Fruit fly (Drosophila melanogaster): ENCODE data around the gene CG17029.

The CG17029 gene

DNA sequence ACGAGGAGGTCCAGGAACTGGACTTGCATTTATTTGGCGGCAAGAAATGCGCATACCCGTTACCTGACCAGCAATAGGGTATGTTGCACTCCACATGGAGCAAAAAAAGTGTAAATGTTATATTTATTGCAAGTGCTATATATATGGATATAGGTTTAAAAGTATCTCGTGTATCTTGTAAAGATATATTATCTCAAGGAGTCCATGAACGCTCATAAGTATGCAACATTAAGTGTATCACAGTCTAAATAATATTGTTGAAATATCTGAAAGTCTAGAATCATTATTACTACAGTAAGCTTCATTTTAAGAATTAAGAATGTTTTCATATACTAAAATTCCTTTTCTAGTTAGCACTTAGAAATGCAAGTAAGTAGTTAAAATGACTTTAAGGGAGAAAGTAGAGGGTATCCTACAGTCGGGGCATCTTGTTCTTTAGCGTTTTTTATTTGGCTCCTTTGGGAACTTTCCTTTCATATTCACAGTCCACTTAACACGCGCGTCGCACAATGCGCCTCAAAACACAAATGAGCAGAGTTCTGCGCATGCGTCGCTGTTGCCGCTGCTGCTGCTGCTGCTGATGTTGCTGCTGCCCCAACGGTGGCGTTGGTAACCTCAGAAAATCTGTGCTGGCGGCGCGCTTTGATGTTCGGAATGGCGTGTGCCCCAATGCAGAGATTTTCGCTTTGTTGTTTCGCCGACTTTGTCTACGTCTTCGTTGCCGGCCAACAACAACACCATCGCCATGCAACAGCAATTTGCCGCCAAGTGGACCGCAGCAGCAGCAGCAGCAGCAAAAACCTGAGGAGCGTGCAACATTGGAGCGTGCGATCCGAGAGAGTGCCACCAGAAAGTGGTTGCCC is 42.7 kb downstream of the CG17029 start:
- peak; percentile 45 for TF ChIP-seq CG9948 (tag; optimal IDR thresholded peaks at IDR 0.05)
- TF ChIP-seq CG13204 (GFP tag; optimal IDR thresholded peaks at IDR 0.05) = no peak
- TF ChIP-seq CG8159 (tag; optimal IDR thresholded peaks at IDR 0.05) = peak; percentile 33
- TF ChIP-seq CG8301 (tag; optimal IDR thresholded peaks at IDR 0.05) = peak; percentile 59
- TF ChIP-seq Snoo (tag; optimal IDR thresholded peaks at IDR 0.05) = peak; percentile 15
- peak; percentile 6 for TF ChIP-seq CG17806 (tag; optimal IDR thresholded peaks at IDR 0.05)
- TF ChIP-seq CG14655 (GFP tag; optimal IDR thresholded peaks at IDR 0.05) = peak; percentile 75
- no peak for TF ChIP-seq fd96Ca (GFP tag; IDR thresholded peaks at IDR 0.05)
- TF ChIP-seq D1 (tag; optimal IDR thresholded peaks at IDR 0.05) = no peak

DNA sequence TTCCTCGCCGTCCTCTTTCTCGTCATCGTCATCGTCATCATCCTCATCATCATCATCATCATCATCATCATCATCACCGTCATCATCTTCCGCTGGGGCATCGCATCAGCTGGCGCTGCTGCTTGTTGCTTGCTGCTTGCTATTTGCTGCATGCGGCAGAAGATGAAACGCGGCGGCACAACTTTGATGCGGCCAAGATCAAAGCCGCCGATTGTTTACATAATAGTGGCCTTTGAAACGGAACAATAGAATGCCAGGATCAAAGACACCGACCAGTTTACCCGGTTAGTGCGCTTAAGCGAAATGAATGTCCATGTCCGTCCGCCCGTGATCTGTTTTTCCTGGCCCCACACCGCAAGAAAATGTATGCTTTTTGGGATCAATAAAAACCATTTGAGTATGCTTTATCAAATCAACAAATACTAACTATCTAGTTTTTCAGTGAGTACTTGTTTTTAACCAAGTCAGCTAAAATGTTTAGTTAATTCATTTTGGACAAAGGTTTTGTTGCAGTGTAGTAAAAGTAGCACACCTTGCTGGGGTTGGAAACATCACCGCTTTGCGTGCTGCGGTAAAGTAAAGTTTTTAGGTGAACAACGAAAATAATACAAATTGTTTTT is 44.5 kb downstream of the CG17029 start:
- TF ChIP-seq CG34367 (tag; optimal IDR thresholded peaks at IDR 0.05) (peak; percentile 31), gl (tag; optimal IDR thresholded peaks at IDR 0.05) (no peak), CG17806 (tag; optimal IDR thresholded peaks at IDR 0.05) (peak; percentile 55), Pif1B (GFP tag; optimal IDR thresholded peaks at IDR 0.05) (peak; percentile 40), CG15710 (tag; optimal IDR thresholded peaks at IDR 0.05) (peak; percentile 44), Pif1A (GFP tag; optimal IDR thresholded peaks at IDR 0.05) (peak; percentile 61), fd96Ca (GFP tag; IDR thresholded peaks at IDR 0.05) (peak; percentile 60; the same call in 2 of the 3 replicates), D1 (tag; optimal IDR thresholded peaks at IDR 0.05) (no peak), CG12605 (GFP tag; IDR thresholded peaks at IDR 0.05) (no peak), CG4496 (GFP tag; IDR thresholded peaks at IDR 0.05) (peak; percentile 51; the same call in 1 of the 3 replicates), Ets98B (GFP tag; IDR thresholded peaks at IDR 0.05) (peak; percentile 40; the same call in 1 of the 2 replicates), CG8159 (tag; optimal IDR thresholded peaks at IDR 0.05) (peak; percentile 58), CG14655 (GFP tag; optimal IDR thresholded peaks at IDR 0.05) (peak; percentile 66), CG9948 (tag; optimal IDR thresholded peaks at IDR 0.05) (peak; percentile 43), CG8301 (tag; optimal IDR thresholded peaks at IDR 0.05) (peak; percentile 68), CG13204 (GFP tag; optimal IDR thresholded peaks at IDR 0.05) (no peak), EcR (GFP tag; optimal IDR thresholded peaks at IDR 0.05) (no peak)

DNA sequence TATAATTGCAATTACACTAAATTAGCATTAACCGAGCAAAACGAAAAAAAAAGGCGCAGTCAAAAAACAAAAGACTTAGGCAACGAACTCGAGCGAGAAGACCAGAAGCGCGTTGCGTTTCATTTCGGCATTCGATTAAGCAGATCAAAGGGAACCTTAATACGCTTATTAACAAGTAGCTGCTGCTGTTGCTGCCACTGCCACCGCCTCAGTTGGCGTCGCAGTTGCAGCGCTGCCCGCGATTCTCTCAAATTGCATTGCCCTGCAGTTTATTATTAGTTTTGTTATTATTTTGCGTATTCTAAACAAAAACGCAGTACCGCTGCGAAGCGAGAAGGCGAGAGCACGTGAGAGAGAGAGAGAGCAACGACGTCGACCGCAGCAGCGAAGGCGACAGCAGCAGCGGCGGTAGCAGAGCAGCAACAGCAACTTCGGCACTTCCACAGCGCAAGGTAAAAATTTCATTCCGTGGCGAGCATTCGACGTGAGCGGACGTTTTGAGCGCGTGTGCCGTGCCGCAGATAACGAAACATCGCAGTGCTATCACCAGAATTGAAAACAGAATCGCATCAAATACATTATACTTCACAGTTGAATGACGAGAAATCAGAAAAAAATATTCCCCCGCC is 46.5 kb downstream of the CG17029 start, which contains the start of gene Notum:
TSS of gene Notum (plus strand) at position 461 of the 629 bp plus-strand sequence.
- peak; percentile 19; the same call in 1 of the 2 replicates for TF ChIP-seq Ets98B (GFP tag; IDR thresholded peaks at IDR 0.05)
- TF ChIP-seq CG10348 (GFP tag; IDR thresholded peaks at IDR 0.05) = no peak
- peak; percentile 76 for TF ChIP-seq CG13204 (GFP tag; optimal IDR thresholded peaks at IDR 0.05)

- no peak for TF ChIP-seq CG32121 (GFP tag; IDR thresholded peaks at IDR 0.05)
- TF ChIP-seq Pif1A (GFP tag; optimal IDR thresholded peaks at IDR 0.05) = peak; percentile 67
- TF ChIP-seq Snoo (tag; optimal IDR thresholded peaks at IDR 0.05) = peak; percentile 59
- TF ChIP-seq CG15710 (tag; optimal IDR thresholded peaks at IDR 0.05) = peak; percentile 56
- TF ChIP-seq D1 (tag; optimal IDR thresholded peaks at IDR 0.05) = no peak
- peak; percentile 59 for TF ChIP-seq CG17806 (tag; optimal IDR thresholded peaks at IDR 0.05)
- TF ChIP-seq gl (tag; optimal IDR thresholded peaks at IDR 0.05) = no peak
- TF ChIP-seq Ets98B (GFP tag; IDR thresholded peaks at IDR 0.05) = no peak
- TF ChIP-seq CG34367 (tag; optimal IDR thresholded peaks at IDR 0.05) = peak; percentile 42
- no peak for TF ChIP-seq EcR (GFP tag; optimal IDR thresholded peaks at IDR 0.05)
- peak; percentile 32 for TF ChIP-seq Pif1B (GFP tag; optimal IDR thresholded peaks at IDR 0.05)
- TF ChIP-seq CG10348 (GFP tag; IDR thresholded peaks at IDR 0.05) = no peak
- TF ChIP-seq CG4496 (GFP tag; IDR thresholded peaks at IDR 0.05) = no peak
- peak; percentile 56 for TF ChIP-seq CG9948 (tag; optimal IDR thresholded peaks at IDR 0.05)
- peak; percentile 66 for TF ChIP-seq CG13204 (GFP tag; optimal IDR thresholded peaks at IDR 0.05)
- no peak for TF ChIP-seq CG12605 (GFP tag; IDR thresholded peaks at IDR 0.05)
- TF ChIP-seq rn (GFP tag; IDR thresholded peaks at IDR 0.05) = no peak
- peak; percentile 50 for TF ChIP-seq CG8301 (tag; optimal IDR thresholded peaks at IDR 0.05)
- peak; percentile 71 for TF ChIP-seq CG8159 (tag; optimal IDR thresholded peaks at IDR 0.05)
- peak; percentile 16; the same call in 1 of the 3 replicates for TF ChIP-seq fd96Ca (GFP tag; IDR thresholded peaks at IDR 0.05)
- TF ChIP-seq CG14655 (GFP tag; optimal IDR thresholded peaks at IDR 0.05) = peak; percentile 58
These were observed 47.8 kb downstream of the CG17029 start for dm6 chr3L:16024276-16025019.

DNA sequence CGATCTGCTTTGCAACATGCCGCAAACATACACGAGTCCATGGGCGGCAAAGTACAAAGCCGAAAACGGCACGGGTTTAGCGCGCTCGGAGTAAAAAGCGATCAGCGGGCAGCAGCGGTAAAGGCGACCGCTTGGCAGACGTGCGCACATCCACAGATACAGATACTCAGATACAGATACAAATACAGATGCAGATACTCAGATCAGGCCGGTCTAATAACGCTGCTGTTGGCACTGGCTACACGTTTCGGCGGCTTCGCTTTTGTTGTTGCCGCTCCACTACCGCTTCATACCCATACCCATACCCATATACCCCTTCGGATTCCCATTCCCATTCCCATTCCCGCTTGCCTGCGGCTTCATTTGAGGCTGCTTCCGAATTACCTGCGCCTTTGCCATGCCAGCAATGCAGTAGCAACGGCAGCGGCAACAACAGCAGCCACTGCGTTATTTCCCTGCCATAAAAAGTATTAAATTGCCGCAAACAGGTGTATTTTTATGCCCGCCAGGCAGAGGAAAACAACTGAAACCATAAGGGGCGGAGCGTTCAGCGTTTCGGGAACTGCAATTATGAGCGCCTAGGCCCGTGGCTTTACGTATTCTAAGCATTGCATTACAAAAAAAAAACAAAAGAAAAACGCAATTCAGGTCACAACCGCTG is 48.5 kb downstream of the CG17029 start:
- peak; percentile 52 for TF ChIP-seq CG13204 (GFP tag; optimal IDR thresholded peaks at IDR 0.05)
- TF ChIP-seq CG14655 (GFP tag; optimal IDR thresholded peaks at IDR 0.05) = no peak
- no peak for TF ChIP-seq Snoo (tag; optimal IDR thresholded peaks at IDR 0.05)
- no peak for TF ChIP-seq CG32121 (GFP tag; IDR thresholded peaks at IDR 0.05)

Measured in whole organism, pupa.